Fruit fly (Drosophila melanogaster) whole organism: Measurements from ENCODE around the gene Dfd.

Experiments
- CG8478 ChIP-seq: fragments of >200 bp; optimal IDR thresholded peaks from 2 replicates; lab custom pipeline; 2018; ENCODE audit warnings: inconsistent platforms
- Dll ChIP-seq: fragments of >200 bp; optimal IDR thresholded peaks from 2 replicates; lab custom pipeline; 2017
- pan ChIP-seq: fragments of >200 bp; optimal IDR thresholded peaks from 2 replicates; lab custom pipeline; 2017
- usp ChIP-seq: fragments of >200 bp; optimal IDR thresholded peaks from 2 replicates; lab custom pipeline; 2017; ENCODE audit warnings: missing biosample characterization, missing genetic modification characterization, mixed read lengths

DNA sequence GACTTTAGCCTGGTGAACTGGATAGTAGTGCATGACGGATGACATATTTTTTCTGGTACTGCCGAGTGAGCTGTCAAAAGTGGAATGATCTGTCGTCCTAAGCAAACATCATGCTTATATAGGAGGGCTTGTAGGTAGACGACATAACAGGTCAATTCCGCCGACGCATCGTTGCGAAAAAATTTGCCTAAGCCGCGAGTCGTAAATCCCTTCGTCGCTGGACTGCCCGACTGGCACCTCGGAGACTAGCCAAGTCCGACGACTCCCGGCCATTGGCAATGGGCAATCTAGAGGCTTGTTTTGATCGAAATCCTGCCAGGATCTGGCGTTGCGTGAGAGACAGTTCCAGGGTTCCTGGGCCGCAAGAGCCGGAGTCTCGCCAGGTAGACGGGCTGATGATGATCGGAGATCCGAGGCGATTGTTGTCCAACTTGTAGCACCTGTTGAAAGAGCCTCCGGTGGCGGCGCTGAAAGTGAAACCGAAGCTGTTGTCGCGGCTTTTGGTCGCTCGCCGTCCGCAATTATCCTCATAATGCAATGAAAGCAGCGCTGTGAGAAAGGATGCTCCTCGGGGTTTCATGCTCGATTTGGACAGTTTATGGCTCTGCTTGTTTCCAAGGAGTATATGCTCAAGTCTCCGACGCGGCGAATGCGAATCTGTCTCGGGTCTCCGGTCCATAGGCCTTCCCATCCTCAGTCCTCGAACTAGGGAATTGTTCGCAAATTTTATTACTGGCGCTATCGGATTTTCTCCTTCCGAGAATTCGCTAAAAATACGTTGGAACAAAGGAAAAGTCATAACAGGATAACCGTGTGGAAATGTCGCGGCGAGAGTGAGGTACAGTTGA is 37.3 kb upstream of the Dfd start, which contains the start of gene zen:
- no peak for TF ChIP-seq Dll (lab: Kevin White, UChicago)
- TF ChIP-seq usp (GFP tag; lab: Kevin White, UChicago), result no peak
- no peak for TF ChIP-seq CG8478 (lab: Kevin White, UChicago)
- no peak for TF ChIP-seq pan
